Worm (Caenorhabditis elegans) whole organism, L2 larva: Measurements from ENCODE around the gene F59F5.4.

ENCODE experiments used
- C34F6.9 ChIP-seq: fragments of 150-350 bp; optimal IDR thresholded peaks from 2 replicates; lab custom pipeline; 2014; ENCODE audit warnings: missing biosample characterization, missing genetic modification characterization
- F13H6.1 ChIP-seq: sonication (generic microtip); optimal IDR thresholded peaks from 2 replicates; lab custom pipeline; 2016; ENCODE audit warnings: missing genetic modification characterization, missing compliant biosample characterization
- R02D3.7 ChIP-seq: fragments of 150-350 bp; optimal IDR thresholded peaks from 2 replicates; lab custom pipeline; 2014; ENCODE audit warnings: missing biosample characterization, missing genetic modification characterization
- Y55F3AM.14 ChIP-seq: fragments of 200-800 bp; sonication (Bioruptor generic); optimal IDR thresholded peaks from 2 replicates; lab custom pipeline; 2018; ENCODE audit warnings: mild to moderate bottlenecking, missing genetic modification characterization, missing compliant biosample characterization
- ZK546.5 ChIP-seq: sonication (generic microtip); optimal IDR thresholded peaks from 2 replicates; lab custom pipeline; 2017; ENCODE audit warnings: missing biosample characterization, missing genetic modification characterization
- alr-1 ChIP-seq: fragments of 150-350 bp; optimal IDR thresholded peaks from 2 replicates; lab custom pipeline; 2014; ENCODE audit warnings: missing biosample characterization, missing genetic modification characterization
- aly-2 ChIP-seq: fragments of 150-350 bp; optimal IDR thresholded peaks from 2 replicates; lab custom pipeline; 2014; ENCODE audit warnings: missing biosample characterization, missing genetic modification characterization
- ama-1 ChIP-seq: fragments of 150-350 bp; optimal IDR thresholded peaks from 2 replicates; lab custom pipeline; 2018; ENCODE audit warnings: inconsistent platforms
- blmp-1 ChIP-seq: sonication (generic microtip); optimal IDR thresholded peaks from 2 replicates; lab custom pipeline; 2017; ENCODE audit warnings: missing genetic modification characterization, mild to moderate bottlenecking, missing compliant biosample characterization, antibody characterized with exemption, moderate library complexity; ENCODE audit not compliant: insufficient read depth
- ceh-16 ChIP-seq: fragments of 150-350 bp; optimal IDR thresholded peaks from 2 replicates; lab custom pipeline; 2014; ENCODE audit warnings: missing biosample characterization, missing genetic modification characterization
- ceh-82 ChIP-seq: fragments of 150-350 bp; optimal IDR thresholded peaks from 2 replicates; lab custom pipeline; 2014; ENCODE audit warnings: missing biosample characterization, missing genetic modification characterization
- crh-2 ChIP-seq: sonication (generic microtip); optimal IDR thresholded peaks from 2 replicates; lab custom pipeline; 2017; ENCODE audit warnings: missing biosample characterization, missing genetic modification characterization
- dmd-4 ChIP-seq: sonication (generic microtip); optimal IDR thresholded peaks from 2 replicates; lab custom pipeline; 2017; ENCODE audit warnings: missing biosample characterization, missing genetic modification characterization
- egl-27 ChIP-seq: sonication (generic microtip); optimal IDR thresholded peaks from 3 replicates; lab custom pipeline; 2017; ENCODE audit warnings: missing biosample characterization, missing genetic modification reagents, missing genetic modification characterization
- elt-1 ChIP-seq: fragments of 150-350 bp; optimal IDR thresholded peaks from 2 replicates; lab custom pipeline; 2014; ENCODE audit warnings: missing biosample characterization, missing genetic modification characterization
- elt-3 ChIP-seq: sonication (generic microtip); optimal IDR thresholded peaks from 2 replicates; lab custom pipeline; 2017; ENCODE audit warnings: missing biosample characterization, missing genetic modification characterization
- fos-1 ChIP-seq: fragments of 150-350 bp; optimal IDR thresholded peaks from 2 replicates; lab custom pipeline; 2014; ENCODE audit warnings: missing biosample characterization, missing genetic modification characterization
- gmeb-1 ChIP-seq: fragments of 150-350 bp; optimal IDR thresholded peaks from 2 replicates; lab custom pipeline; 2014; ENCODE audit warnings: missing biosample characterization, missing genetic modification characterization
- lin-11 ChIP-seq: fragments of 150-350 bp; sonication (generic microtip); optimal IDR thresholded peaks from 2 replicates; lab custom pipeline; 2014; ENCODE audit warnings: missing biosample characterization, missing genetic modification characterization, inconsistent platforms, mixed read lengths
- lin-13 ChIP-seq: fragments of 150-350 bp; optimal IDR thresholded peaks from 2 replicates; lab custom pipeline; 2014; ENCODE audit warnings: missing biosample characterization, missing genetic modification reagents, missing genetic modification characterization
- lin-39 ChIP-seq: fragments of 150-350 bp; optimal IDR thresholded peaks from 2 replicates; lab custom pipeline; 2014; ENCODE audit warnings: missing biosample characterization, missing genetic modification reagents, missing genetic modification characterization
- lsy-2 ChIP-seq, 2 experiments: fragments of 150-350 bp in 1 of 2; sonication (generic microtip) in 1 of 2; optimal IDR thresholded peaks; 2 replicates each; lab custom pipeline; 2014 to 2017; ENCODE audit warnings: missing biosample characterization in 2 of 2, missing genetic modification characterization in 2 of 2
- mab-5 ChIP-seq: fragments of 150-350 bp; optimal IDR thresholded peaks from 2 replicates; lab custom pipeline; 2014; ENCODE audit warnings: missing biosample characterization, missing genetic modification characterization
- mbf-1 ChIP-seq: sonication (generic microtip); optimal IDR thresholded peaks from 2 replicates; lab custom pipeline; 2017; ENCODE audit warnings: missing biosample characterization, missing genetic modification characterization
- mdl-1 ChIP-seq, 2 experiments: fragments of 150-350 bp in 1 of 2; sonication (generic microtip) in 1 of 2; optimal IDR thresholded peaks; 2 replicates each; lab custom pipeline; 2017; ENCODE audit warnings: missing biosample characterization in 2 of 2, missing genetic modification characterization in 2 of 2
- nhr-10 ChIP-seq: sonication (generic microtip); optimal IDR thresholded peaks from 2 replicates; lab custom pipeline; 2017; ENCODE audit warnings: missing biosample characterization, missing genetic modification characterization
- nhr-11 ChIP-seq: fragments of 150-350 bp; optimal IDR thresholded peaks from 2 replicates; lab custom pipeline; 2014; ENCODE audit warnings: missing biosample characterization, missing genetic modification characterization
- nhr-12 ChIP-seq: fragments of 150-350 bp; optimal IDR thresholded peaks from 2 replicates; lab custom pipeline; 2014; ENCODE audit warnings: missing biosample characterization, missing genetic modification characterization
- nhr-129 ChIP-seq: fragments of 150-350 bp; optimal IDR thresholded peaks from 2 replicates; lab custom pipeline; 2014; ENCODE audit warnings: missing biosample characterization, missing genetic modification characterization
- nhr-21 ChIP-seq: fragments of 150-350 bp; optimal IDR thresholded peaks from 2 replicates; lab custom pipeline; 2014; ENCODE audit warnings: missing biosample characterization, missing genetic modification characterization
- nhr-23 ChIP-seq: fragments of 150-350 bp; optimal IDR thresholded peaks from 2 replicates; lab custom pipeline; 2014; ENCODE audit warnings: missing biosample characterization, missing genetic modification reagents, missing genetic modification characterization
- nhr-237 ChIP-seq: fragments of 150-350 bp; optimal IDR thresholded peaks from 2 replicates; lab custom pipeline; 2014; ENCODE audit warnings: missing biosample characterization, missing genetic modification characterization
- nhr-25 ChIP-seq: fragments of 150-350 bp; sonication (generic microtip); optimal IDR thresholded peaks from 3 replicates; lab custom pipeline; 2014; ENCODE audit warnings: missing biosample characterization, missing genetic modification characterization
- nhr-6 ChIP-seq: fragments of 150-350 bp; optimal IDR thresholded peaks from 2 replicates; lab custom pipeline; 2014; ENCODE audit warnings: missing biosample characterization, missing genetic modification characterization
- nhr-77 ChIP-seq: fragments of 150-350 bp; optimal IDR thresholded peaks from 2 replicates; lab custom pipeline; 2014; ENCODE audit warnings: missing biosample characterization, missing genetic modification characterization
- peb-1 ChIP-seq: fragments of 150-350 bp; optimal IDR thresholded peaks from 2 replicates; lab custom pipeline; 2014; ENCODE audit warnings: missing biosample characterization, missing genetic modification characterization
- sem-4 ChIP-seq: fragments of 150-350 bp; optimal IDR thresholded peaks from 2 replicates; lab custom pipeline; 2014; ENCODE audit warnings: missing biosample characterization, missing genetic modification reagents, missing genetic modification characterization
- skn-1 ChIP-seq: sonication (generic microtip); optimal IDR thresholded peaks from 2 replicates; lab custom pipeline; 2017; ENCODE audit warnings: missing biosample characterization, missing genetic modification characterization
- sma-3 ChIP-seq: sonication (generic microtip); optimal IDR thresholded peaks from 2 replicates; lab custom pipeline; 2016; ENCODE audit warnings: missing genetic modification reagents, missing genetic modification characterization, missing compliant biosample characterization
- sma-9 ChIP-seq, 2 experiments: fragments of 150-350 bp in 1 of 2; sonication (generic microtip) in 1 of 2; optimal IDR thresholded peaks; 2 replicates each; lab custom pipeline; 2014 to 2016; ENCODE audit warnings: missing genetic modification characterization in 2 of 2, mild to moderate bottlenecking in 1 of 2, missing biosample characterization in 1 of 2, missing compliant biosample characterization in 1 of 2, missing genetic modification reagents in 1 of 2, moderate library complexity in 1 of 2
- snpc-4 ChIP-seq: fragments of 150-350 bp; optimal IDR thresholded peaks from 2 replicates; lab custom pipeline; 2014; ENCODE audit warnings: missing biosample characterization, missing genetic modification characterization
- unc-39 ChIP-seq: fragments of 150-350 bp; optimal IDR thresholded peaks from 2 replicates; lab custom pipeline; 2014; ENCODE audit warnings: missing biosample characterization, missing genetic modification characterization
- unc-55 ChIP-seq: fragments of 150-350 bp; sonication (generic microtip); optimal IDR thresholded peaks from 3 replicates; lab custom pipeline; 2014; ENCODE audit warnings: missing biosample characterization, missing genetic modification reagents, missing genetic modification characterization
- unc-62 ChIP-seq: fragments of 150-350 bp; optimal IDR thresholded peaks from 2 replicates; lab custom pipeline; 2014; ENCODE audit warnings: missing biosample characterization, missing genetic modification reagents, missing genetic modification characterization
- zag-1 ChIP-seq: fragments of 150-350 bp; optimal IDR thresholded peaks from 2 replicates; lab custom pipeline; 2014; ENCODE audit warnings: missing biosample characterization, missing genetic modification characterization
- ztf-1 ChIP-seq: fragments of 200-800 bp; sonication (Bioruptor generic); conservative IDR thresholded peaks from 2 replicates; pipeline ENCODE4 v1.3.6; 2022; ENCODE audit warnings: missing genetic modification characterization, missing compliant biosample characterization
- ztf-11 ChIP-seq: sonication (generic microtip); optimal IDR thresholded peaks from 2 replicates; lab custom pipeline; 2017; ENCODE audit warnings: missing biosample characterization, missing genetic modification characterization

Gene F59F5.4

DNA sequence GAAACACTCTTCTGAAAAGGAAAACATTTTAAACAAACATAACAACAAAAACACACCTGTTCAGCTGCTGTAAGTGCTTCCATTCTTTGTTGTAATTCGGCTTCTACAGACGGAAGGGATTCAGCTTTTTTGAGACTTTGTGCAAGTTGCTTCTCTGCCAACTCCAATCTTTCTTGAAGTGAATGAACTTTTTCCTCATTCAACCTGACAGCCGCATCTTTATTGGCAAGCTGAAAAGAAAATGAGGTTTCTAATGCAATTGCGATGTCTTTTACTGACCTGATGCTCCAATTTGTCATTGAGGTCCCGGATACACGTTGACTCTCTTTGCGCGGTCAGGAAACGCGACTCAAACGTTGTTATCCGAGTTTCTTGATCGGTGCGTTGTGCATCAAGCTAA lies 10.2 kb downstream of the F59F5.4 start:
- TF ChIP-seq elt-1 (tag; lab: Kevin White, UChicago) (no peak), blmp-1 (tag; lab: Kevin White, UChicago) (no peak), nhr-129 (tag; lab: Kevin White, UChicago) (no peak), fos-1 (tag; lab: Kevin White, UChicago) (no peak)

- TF ChIP-seq mbf-1 (tag; lab: Kevin White, UChicago) (no peak), lsy-2 (tag; optimal IDR thresholded peaks at IDR 0.05; lab: Kevin White, UChicago) (peak; percentile 56 to 69), nhr-77 (tag; lab: Kevin White, UChicago) (peak; percentile 20), nhr-237 (tag; lab: Kevin White, UChicago) (no peak), mab-5 (tag; lab: Kevin White, UChicago) (peak; percentile 67), nhr-25 (tag; lab: Kevin White, UChicago) (no peak), alr-1 (tag; lab: Kevin White, UChicago) (peak; percentile 98), nhr-23 (tag; lab: Kevin White, UChicago) (no peak), Y55F3AM.14 (peak; percentile 76), sma-3 (GFP tag; lab: Kevin White, UChicago) (peak; percentile 33), mdl-1 (tag; optimal IDR thresholded peaks at IDR 0.05; lab: Kevin White, UChicago) (peak; percentile 40 to 75), ZK546.5 (no peak), dmd-4 (tag; lab: Kevin White, UChicago) (no peak), egl-27 (tag; lab: Kevin White, UChicago) (peak; percentile 65), unc-39 (tag; lab: Kevin White, UChicago) (no peak), lin-13 (peak; percentile 55), skn-1 (tag; lab: Kevin White, UChicago) (no peak), lin-11 (tag; lab: Kevin White, UChicago) (peak; percentile 67), gmeb-1 (tag; lab: Kevin White, UChicago) (no peak), peb-1 (tag; lab: Kevin White, UChicago) (no peak), blmp-1 (tag; lab: Kevin White, UChicago) (peak; percentile 22), zag-1 (tag; lab: Kevin White, UChicago) (peak; percentile 83), ceh-16 (tag; lab: Kevin White, UChicago) (peak; percentile 54), elt-3 (no peak), ztf-11 (tag; lab: Kevin White, UChicago) (no peak), ama-1 (no peak), nhr-6 (tag; lab: Kevin White, UChicago) (peak; percentile 18), unc-62 (GFP tag; lab: Kevin White, UChicago) (no peak), C34F6.9 (peak; percentile 80), snpc-4 (tag; lab: Kevin White, UChicago) (peak; percentile 51), lin-39 (tag; lab: Kevin White, UChicago) (peak; percentile 81), nhr-11 (tag; lab: Kevin White, UChicago) (peak; percentile 51), sem-4 (tag; lab: Kevin White, UChicago) (peak; percentile 89), aly-2 (tag; lab: Kevin White, UChicago) (no peak), fos-1 (tag; lab: Kevin White, UChicago) (peak; percentile 65), unc-55 (GFP tag; lab: Kevin White, UChicago) (peak; percentile 44), nhr-129 (tag; lab: Kevin White, UChicago) (peak; percentile 93), crh-2 (peak; percentile 74), F13H6.1 (tag; lab: Kevin White, UChicago) (peak; percentile 96), sma-9 (GFP tag; optimal IDR thresholded peaks at IDR 0.05; lab: Kevin White, UChicago) (peak; percentile 54), sma-9 (tag; optimal IDR thresholded peaks at IDR 0.05; lab: Kevin White, UChicago) (no peak), ceh-82 (tag; lab: Kevin White, UChicago) (peak; percentile 8), ztf-1 (GFP tag; lab: Robert Waterston, UW) (no peak), nhr-21 (peak; percentile 46), R02D3.7 (tag; lab: Kevin White, UChicago) (no peak), nhr-12 (tag; lab: Kevin White, UChicago) (no peak), nhr-10 (tag; lab: Kevin White, UChicago) (no peak), elt-1 (tag; lab: Kevin White, UChicago) (no peak)
- TF ChIP-seq, all 48 proteins: peak for 27
These were observed 12.6 kb downstream of the F59F5.4 start, which contains the start of gene syd-2 for ce11 chrX:10555189-10555964. syd-2 (minus strand) TSS chrX:10555239.
